Fruit fly (Drosophila melanogaster) whole organism, pupa: ENCODE measurements around the gene disco.

Source experiments
- CG10348 ChIP-seq: fragments of 200-800 bp; sonication (Bioruptor generic); IDR thresholded peaks from 2 replicates; pipeline ENCODE4 v1.3.6; 2022; ENCODE audit warnings: missing biosample characterization, missing genetic modification characterization
- CG12605 ChIP-seq: fragments of 200-800 bp; sonication (Bioruptor generic); IDR thresholded peaks from 2 replicates; pipeline ENCODE4 v1.3.6; 2022; ENCODE audit warnings: missing biosample characterization, missing genetic modification characterization
- CG13204 ChIP-seq: fragments of 200-800 bp; sonication (Bioruptor generic); optimal IDR thresholded peaks from 2 replicates; lab custom pipeline; 2018; ENCODE audit warnings: missing biosample characterization, mild to moderate bottlenecking, missing genetic modification characterization, moderate library complexity
- CG14655 ChIP-seq: fragments of 200-800 bp; sonication (Bioruptor generic); optimal IDR thresholded peaks from 3 replicates; lab custom pipeline; 2017; ENCODE audit warnings: mild to moderate bottlenecking, missing biosample characterization, missing genetic modification reagents, missing genetic modification characterization
- CG15710 ChIP-seq: fragments of 200-800 bp; sonication (Bioruptor generic); optimal IDR thresholded peaks from 2 replicates; lab custom pipeline; 2018; ENCODE audit warnings: missing biosample characterization, mild to moderate bottlenecking, missing genetic modification characterization, moderate library complexity
- CG17806 ChIP-seq: fragments of 200-800 bp; sonication (Bioruptor generic); optimal IDR thresholded peaks from 2 replicates; lab custom pipeline; 2018; ENCODE audit warnings: missing biosample characterization, mild to moderate bottlenecking, missing genetic modification characterization, moderate library complexity
- CG32121 ChIP-seq: fragments of 200-800 bp; sonication (Bioruptor generic); IDR thresholded peaks from 2 replicates; pipeline ENCODE4 v1.3.6; 2022; ENCODE audit warnings: missing biosample characterization, missing genetic modification characterization
- CG34367 ChIP-seq: fragments of 200-800 bp; sonication (Bioruptor generic); optimal IDR thresholded peaks from 2 replicates; lab custom pipeline; 2018; ENCODE audit warnings: missing biosample characterization, mild to moderate bottlenecking, missing genetic modification characterization
- CG4496 ChIP-seq: fragments of 200-800 bp; sonication (Bioruptor generic); IDR thresholded peaks from 3 replicates; pipeline ENCODE4 v1.3.6; 2022; ENCODE audit warnings: missing biosample characterization, missing genetic modification characterization
- CG8159 ChIP-seq: fragments of 200-800 bp; sonication (Bioruptor generic); optimal IDR thresholded peaks from 3 replicates; lab custom pipeline; 2018; ENCODE audit warnings: missing biosample characterization, mild to moderate bottlenecking, missing genetic modification characterization, moderate library complexity
- CG8301 ChIP-seq: fragments of 200-800 bp; sonication (Bioruptor generic); optimal IDR thresholded peaks from 2 replicates; lab custom pipeline; 2018; ENCODE audit warnings: missing biosample characterization, mild to moderate bottlenecking, missing genetic modification characterization
- CG9948 ChIP-seq: fragments of 200-800 bp; sonication (Bioruptor generic); optimal IDR thresholded peaks from 2 replicates; lab custom pipeline; 2018; ENCODE audit warnings: missing biosample characterization, mild to moderate bottlenecking, missing genetic modification characterization, moderate library complexity
- D1 ChIP-seq: fragments of 200-800 bp; sonication (Bioruptor generic); optimal IDR thresholded peaks from 2 replicates; lab custom pipeline; 2018; ENCODE audit warnings: missing biosample characterization, mild to moderate bottlenecking, missing genetic modification characterization, moderate library complexity
- EcR ChIP-seq: fragments of 200-800 bp; sonication (Bioruptor generic); optimal IDR thresholded peaks from 3 replicates; lab custom pipeline; 2019; ENCODE audit warnings: missing biosample characterization, missing genetic modification characterization, mild to moderate bottlenecking, moderate library complexity, missing genetic modification reagents
- Ets98B ChIP-seq: fragments of 200-800 bp; sonication (Bioruptor generic); IDR thresholded peaks from 2 replicates; pipeline ENCODE4 v1.3.6; 2022; ENCODE audit warnings: missing biosample characterization, missing genetic modification characterization
- Pif1A ChIP-seq: fragments of 200-800 bp; sonication (Bioruptor generic); optimal IDR thresholded peaks from 3 replicates; lab custom pipeline; 2016; ENCODE audit warnings: missing biosample characterization, missing genetic modification characterization
- Pif1B ChIP-seq: fragments of 200-800 bp; sonication (Bioruptor generic); optimal IDR thresholded peaks from 3 replicates; lab custom pipeline; 2016; ENCODE audit warnings: missing biosample characterization, missing genetic modification characterization
- Snoo ChIP-seq: fragments of 200-800 bp; sonication (Bioruptor generic); optimal IDR thresholded peaks from 3 replicates; lab custom pipeline; 2017; ENCODE audit warnings: missing biosample characterization, mild to moderate bottlenecking, missing genetic modification characterization, inconsistent platforms
- fd96Ca ChIP-seq: fragments of 200-800 bp; sonication (Bioruptor generic); IDR thresholded peaks from 3 replicates; pipeline ENCODE4 v1.3.6; 2022; ENCODE audit warnings: missing biosample characterization, missing genetic modification characterization
- gl ChIP-seq: fragments of 200-800 bp; sonication (Bioruptor generic); optimal IDR thresholded peaks from 2 replicates; lab custom pipeline; 2018; ENCODE audit warnings: missing biosample characterization, mild to moderate bottlenecking, missing genetic modification characterization
- rn ChIP-seq: fragments of 200-800 bp; sonication (Bioruptor generic); IDR thresholded peaks from 2 replicates; pipeline ENCODE4 v1.3.6; 2022; ENCODE audit warnings: missing biosample characterization, missing genetic modification characterization

Gene disco

DNA sequence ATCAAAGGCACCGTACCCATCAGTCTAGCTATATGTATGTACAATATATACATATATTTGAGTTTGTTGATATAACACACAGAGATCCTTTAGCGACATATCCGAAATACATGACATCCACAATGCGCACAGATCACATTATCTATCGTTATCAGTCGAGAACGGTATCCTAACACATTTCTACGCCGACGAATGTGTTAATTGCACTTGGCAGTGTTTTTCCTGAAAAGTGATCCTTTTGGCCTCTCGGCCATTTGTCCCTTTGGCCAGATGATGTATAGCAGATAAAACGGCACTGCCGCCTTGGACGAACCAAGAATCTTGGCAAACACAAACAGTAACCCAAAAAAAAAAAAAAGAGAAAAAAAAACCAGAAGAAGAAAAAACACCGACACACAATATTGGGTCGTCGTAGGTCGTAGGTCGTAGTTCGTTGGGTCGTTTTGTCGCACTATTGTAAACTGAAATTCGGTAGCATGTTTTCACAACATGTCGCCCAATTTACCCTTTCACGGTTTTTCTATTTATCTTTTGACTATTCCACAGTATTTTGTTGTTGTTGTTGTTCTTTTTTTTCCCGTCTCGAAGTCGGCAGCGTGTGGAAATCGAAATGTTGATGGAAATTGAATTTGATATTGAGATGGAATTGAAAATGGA, 13.2 kb downstream of the disco start:
- TF ChIP-seq CG15710 (tag; lab: Kevin White, UChicago) = no peak
- TF ChIP-seq CG9948 (tag; lab: Kevin White, UChicago) = no peak

DNA sequence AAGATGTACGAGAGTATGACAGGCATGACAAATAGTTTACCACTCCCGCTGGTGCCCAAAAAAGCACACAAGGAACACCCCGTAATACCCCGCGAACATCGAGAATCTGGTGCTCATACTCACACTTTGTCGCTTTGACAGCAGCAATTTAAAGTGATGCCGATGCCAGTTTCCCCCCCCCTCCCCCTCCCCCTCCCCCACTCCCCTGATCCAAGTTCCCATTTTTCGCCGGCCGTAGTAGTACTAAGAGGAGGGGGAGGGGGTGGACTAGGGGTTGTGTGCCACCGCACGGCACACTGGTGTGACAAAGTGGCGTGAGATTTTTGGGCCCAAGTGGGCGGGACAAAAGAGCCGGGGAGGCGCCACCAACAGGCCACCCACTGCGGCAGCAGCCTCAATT, 22.7 kb downstream of the disco start:
- TF ChIP-seq gl = no peak
- TF ChIP-seq CG9948 (tag; lab: Kevin White, UChicago) = no peak
- TF ChIP-seq CG10348 (GFP tag; lab: Robert Waterston, UW) = no peak
- no peak for TF ChIP-seq CG8301 (tag; lab: Kevin White, UChicago)
- no peak for TF ChIP-seq fd96Ca (GFP tag; lab: Robert Waterston, UW)
- TF ChIP-seq CG32121 (GFP tag; lab: Robert Waterston, UW) = no peak
- no peak for TF ChIP-seq CG12605 (GFP tag; lab: Robert Waterston, UW)
- TF ChIP-seq Ets98B (GFP tag; lab: Robert Waterston, UW) = no peak
- TF ChIP-seq Pif1B (GFP tag; lab: Kevin White, UChicago) = no peak
- TF ChIP-seq EcR (GFP tag; lab: Kevin White, UChicago) = no peak
- TF ChIP-seq CG4496 (GFP tag; lab: Robert Waterston, UW) = no peak
- no peak for TF ChIP-seq CG17806
- no peak for TF ChIP-seq CG15710 (tag; lab: Kevin White, UChicago)
- no peak for TF ChIP-seq rn
- TF ChIP-seq CG14655 (GFP tag; lab: Kevin White, UChicago) = no peak
- TF ChIP-seq D1 (tag; lab: Kevin White, UChicago) = no peak
- no peak for TF ChIP-seq Snoo (tag; lab: Kevin White, UChicago)

DNA sequence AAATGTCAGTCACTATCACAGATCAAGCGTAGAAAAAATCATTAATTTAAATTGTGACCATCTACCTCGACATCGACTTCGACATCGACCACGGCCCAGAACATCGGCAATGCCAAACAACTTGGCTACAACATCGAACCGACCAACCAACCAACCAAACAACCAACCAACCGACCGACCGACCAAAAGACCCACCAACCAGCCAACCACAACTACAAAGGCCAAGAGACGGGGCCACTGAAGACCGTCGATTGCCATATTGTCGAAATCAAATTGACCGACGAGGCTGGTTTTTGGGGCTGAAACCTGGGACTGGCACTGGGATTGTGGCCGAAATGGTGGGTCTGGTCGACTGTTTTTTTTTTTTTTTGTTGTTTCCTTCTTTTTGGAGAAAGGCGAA, 41.5 kb downstream of the disco start:
- TF ChIP-seq CG4496 (GFP tag; lab: Robert Waterston, UW) (no peak), rn (no peak), CG14655 (GFP tag; lab: Kevin White, UChicago) (no peak), gl (no peak), Pif1A (GFP tag; lab: Kevin White, UChicago) (no peak), CG8301 (tag; lab: Kevin White, UChicago) (no peak), CG17806 (no peak), Snoo (tag; lab: Kevin White, UChicago) (no peak), CG10348 (GFP tag; lab: Robert Waterston, UW) (no peak), CG12605 (GFP tag; lab: Robert Waterston, UW) (no peak), fd96Ca (GFP tag; lab: Robert Waterston, UW) (no peak), CG8159 (tag; lab: Kevin White, UChicago) (no peak), Pif1B (GFP tag; lab: Kevin White, UChicago) (no peak), Ets98B (GFP tag; lab: Robert Waterston, UW) (no peak), CG13204 (no peak), CG15710 (tag; lab: Kevin White, UChicago) (no peak), CG9948 (tag; lab: Kevin White, UChicago) (no peak), D1 (tag; lab: Kevin White, UChicago) (no peak)

DNA sequence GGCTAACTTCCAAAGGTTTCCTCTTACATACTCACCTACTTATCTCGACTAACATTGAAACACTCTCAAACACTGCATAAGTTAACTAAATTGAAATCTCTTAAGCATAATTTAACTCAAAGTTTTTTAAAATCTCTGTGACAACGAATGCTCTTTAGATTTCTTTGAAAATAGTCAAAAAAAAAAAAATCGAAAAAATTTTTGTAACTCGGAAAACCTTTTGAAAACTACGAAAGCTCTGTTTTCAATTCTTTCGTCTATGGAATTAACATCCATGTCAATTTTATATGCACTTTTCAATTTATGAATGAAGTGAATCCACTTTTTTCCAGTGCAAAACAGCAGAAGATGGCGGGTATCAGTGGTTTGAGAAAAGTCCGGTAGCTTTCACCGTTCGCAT, 45.1 kb downstream of the disco start:
- TF ChIP-seq CG32121 (GFP tag; lab: Robert Waterston, UW) (no peak), fd96Ca (GFP tag; lab: Robert Waterston, UW) (no peak), EcR (GFP tag; lab: Kevin White, UChicago) (no peak), CG8301 (tag; lab: Kevin White, UChicago) (no peak), rn (no peak), CG4496 (GFP tag; lab: Robert Waterston, UW) (no peak), CG10348 (GFP tag; lab: Robert Waterston, UW) (no peak), CG8159 (tag; lab: Kevin White, UChicago) (no peak), CG13204 (no peak), CG9948 (tag; lab: Kevin White, UChicago) (no peak), gl (no peak), Snoo (tag; lab: Kevin White, UChicago) (no peak), CG34367 (tag; lab: Kevin White, UChicago) (no peak), D1 (tag; lab: Kevin White, UChicago) (no peak), CG12605 (GFP tag; lab: Robert Waterston, UW) (no peak), CG15710 (tag; lab: Kevin White, UChicago) (no peak), Pif1B (GFP tag; lab: Kevin White, UChicago) (no peak), Ets98B (GFP tag; lab: Robert Waterston, UW) (no peak), CG14655 (GFP tag; lab: Kevin White, UChicago) (no peak), CG17806 (no peak)
- TF ChIP-seq, all 21 proteins: peak for 0
